Fruit fly (Drosophila melanogaster) whole organism, embryonic: ENCODE results near the gene CG13694.

ENCODE experiments used
- CG10366 ChIP-seq: fragments of 200-800 bp; sonication (Bioruptor generic); IDR thresholded peaks from 2 replicates; pipeline ENCODE4 v1.3.6; 2022; ENCODE audit warnings: missing biosample characterization, missing genetic modification characterization
- CG10979 ChIP-seq: fragments of 200-800 bp; sonication (Bioruptor generic); optimal IDR thresholded peaks from 2 replicates; lab custom pipeline; 2018; ENCODE audit warnings: missing biosample characterization, mild to moderate bottlenecking, missing genetic modification characterization, moderate library complexity
- CG11560 ChIP-seq: fragments of 200-800 bp; sonication (Bioruptor generic); IDR thresholded peaks from 3 replicates; pipeline ENCODE4 v1.3.6; 2022; ENCODE audit warnings: missing biosample characterization, missing genetic modification characterization
- CG12659 ChIP-seq: fragments of 200-800 bp; sonication (Bioruptor generic); optimal IDR thresholded peaks from 3 replicates; lab custom pipeline; 2017; ENCODE audit warnings: mild to moderate bottlenecking, missing biosample characterization, missing genetic modification reagents, missing genetic modification characterization
- CG14441 ChIP-seq: fragments of 200-800 bp; sonication (Bioruptor generic); IDR thresholded peaks from 2 replicates; pipeline ENCODE4 v1.3.6; 2022; ENCODE audit warnings: missing biosample characterization, missing genetic modification characterization
- CG14710 ChIP-seq: fragments of 200-800 bp; sonication (Bioruptor generic); optimal IDR thresholded peaks from 3 replicates; lab custom pipeline; 2019; ENCODE audit warnings: missing biosample characterization, mild to moderate bottlenecking, missing genetic modification characterization, moderate library complexity
- CG16815 ChIP-seq: fragments of 200-800 bp; sonication (Bioruptor generic); optimal IDR thresholded peaks from 3 replicates; lab custom pipeline; 2017; ENCODE audit warnings: missing biosample characterization, mild to moderate bottlenecking, missing genetic modification characterization
- CG1832 ChIP-seq: fragments of 200-800 bp; sonication (Bioruptor generic); optimal IDR thresholded peaks from 2 replicates; lab custom pipeline; 2017; ENCODE audit warnings: missing biosample characterization, mild to moderate bottlenecking, missing genetic modification characterization, inconsistent platforms
- CG31365 ChIP-seq: fragments of 200-800 bp; sonication (Bioruptor generic); optimal IDR thresholded peaks from 2 replicates; lab custom pipeline; 2018; ENCODE audit warnings: missing biosample characterization, mild to moderate bottlenecking, missing genetic modification characterization
- CG4730 ChIP-seq: fragments of 200-800 bp; sonication (Bioruptor generic); IDR thresholded peaks from 2 replicates; pipeline ENCODE4 v1.3.6; 2022; ENCODE audit warnings: missing biosample characterization, missing genetic modification characterization
- CG5245 ChIP-seq: fragments of 200-800 bp; sonication (Bioruptor generic); optimal IDR thresholded peaks from 3 replicates; lab custom pipeline; 2016; ENCODE audit warnings: missing biosample characterization, missing genetic modification characterization
- CG6765 ChIP-seq: fragments of 200-800 bp; sonication (Bioruptor generic); optimal IDR thresholded peaks from 3 replicates; lab custom pipeline; 2017; ENCODE audit warnings: missing biosample characterization, mild to moderate bottlenecking, missing genetic modification characterization
- CG7357 ChIP-seq: fragments of 200-800 bp; sonication (Bioruptor generic); IDR thresholded peaks from 3 replicates; pipeline ENCODE4 v1.3.6; 2022; ENCODE audit warnings: missing biosample characterization, missing genetic modification characterization
- CG9437 ChIP-seq: fragments of 200-800 bp; sonication (Bioruptor generic); optimal IDR thresholded peaks from 2 replicates; lab custom pipeline; 2018; ENCODE audit warnings: missing biosample characterization, mild to moderate bottlenecking, missing genetic modification characterization
- CG9609 ChIP-seq: fragments of 200-800 bp; sonication (Bioruptor generic); optimal IDR thresholded peaks from 3 replicates; lab custom pipeline; 2016; ENCODE audit warnings: missing biosample characterization, missing genetic modification characterization
- CG9817 ChIP-seq: fragments of 200-800 bp; sonication (Bioruptor generic); optimal IDR thresholded peaks from 2 replicates; lab custom pipeline; 2018; ENCODE audit warnings: missing biosample characterization, mild to moderate bottlenecking, missing genetic modification characterization, moderate library complexity
- Camta ChIP-seq: fragments of 200-800 bp; sonication (Bioruptor generic); optimal IDR thresholded peaks from 2 replicates; lab custom pipeline; 2016; ENCODE audit warnings: missing biosample characterization, missing genetic modification characterization
- Ets65A ChIP-seq: fragments of 200-800 bp; sonication (Bioruptor generic); peaks from one replicate; lab custom pipeline; 2016; ENCODE audit warnings: missing biosample characterization, missing genetic modification characterization
- GATAe ChIP-seq: fragments of 200-800 bp; sonication (Bioruptor generic); conservative IDR thresholded peaks from 2 replicates; pipeline ENCODE4 v1.3.6; 2022; ENCODE audit warnings: missing biosample characterization, missing genetic modification characterization
- HLH3B ChIP-seq: fragments of 200-800 bp; sonication (Bioruptor generic); IDR thresholded peaks from 2 replicates; pipeline ENCODE4 v1.3.6; 2022; ENCODE audit warnings: missing biosample characterization, missing genetic modification characterization
- Hsf ChIP-seq: fragments of 200-800 bp; sonication (Bioruptor generic); optimal IDR thresholded peaks from 3 replicates; lab custom pipeline; 2016; ENCODE audit warnings: missing biosample characterization, missing genetic modification characterization
- Lhr ChIP-seq: fragments of 200-800 bp; sonication (Bioruptor generic); optimal IDR thresholded peaks from 3 replicates; lab custom pipeline; 2017; ENCODE audit warnings: mild to moderate bottlenecking, missing biosample characterization, missing genetic modification reagents, missing genetic modification characterization
- Lpt ChIP-seq: fragments of >200 bp; optimal IDR thresholded peaks from 2 replicates; lab custom pipeline; 2018; ENCODE audit warnings: missing biosample characterization, missing genetic modification characterization
- MBD-R2 ChIP-seq: fragments of 200-800 bp; sonication (Bioruptor generic); IDR thresholded peaks from 2 replicates; pipeline ENCODE4 v1.3.6; 2022; ENCODE audit warnings: missing biosample characterization, missing genetic modification characterization
- Mad ChIP-seq: fragments of 200-800 bp; sonication (Bioruptor generic); optimal IDR thresholded peaks from 2 replicates; lab custom pipeline; 2016; ENCODE audit warnings: missing biosample characterization, missing genetic modification characterization
- Mes4 ChIP-seq: fragments of 200-800 bp; sonication (Bioruptor generic); optimal IDR thresholded peaks from 2 replicates; lab custom pipeline; 2016; ENCODE audit warnings: missing biosample characterization, missing genetic modification characterization
- NK7.1 ChIP-seq: fragments of 200-800 bp; sonication (Bioruptor generic); optimal IDR thresholded peaks from 3 replicates; lab custom pipeline; 2016; ENCODE audit warnings: missing biosample characterization, missing genetic modification characterization
- Ptx1 ChIP-seq: fragments of 200-800 bp; sonication (Bioruptor generic); IDR thresholded peaks from 2 replicates; pipeline ENCODE4 v1.3.6; 2022; ENCODE audit warnings: missing biosample characterization, missing genetic modification characterization
- Taf1 ChIP-seq: fragments of 200-800 bp; sonication (Bioruptor generic); IDR thresholded peaks from 2 replicates; pipeline ENCODE4 v1.3.6; 2022; ENCODE audit warnings: missing biosample characterization, missing genetic modification characterization
- Tbp ChIP-seq: fragments of >200 bp; optimal IDR thresholded peaks from 2 replicates; lab custom pipeline; 2018; ENCODE audit warnings: missing biosample characterization, missing genetic modification characterization
- Vsx1 ChIP-seq: fragments of 200-800 bp; sonication (Bioruptor generic); optimal IDR thresholded peaks from 2 replicates; lab custom pipeline; 2017; ENCODE audit warnings: missing biosample characterization, mild to moderate bottlenecking, missing genetic modification characterization, missing genetic modification reagents
- Xrp1 ChIP-seq: fragments of 200-800 bp; sonication (Bioruptor generic); IDR thresholded peaks from 2 replicates; pipeline ENCODE4 v1.3.6; 2022; ENCODE audit warnings: missing biosample characterization, missing genetic modification characterization
- br ChIP-seq: fragments of >200 bp; optimal IDR thresholded peaks from 2 replicates; lab custom pipeline; 2017
- chinmo ChIP-seq: fragments of 200-800 bp; sonication (Bioruptor generic); IDR thresholded peaks from 4 replicates; pipeline ENCODE4 v1.3.6; 2022; ENCODE audit warnings: missing biosample characterization, missing genetic modification characterization; ENCODE audit not compliant: partially characterized antibody
- corto ChIP-seq: fragments of 200-800 bp; sonication (Bioruptor generic); optimal IDR thresholded peaks from 2 replicates; lab custom pipeline; 2016; ENCODE audit warnings: missing biosample characterization, mild to moderate bottlenecking, missing genetic modification characterization, moderate library complexity
- crp ChIP-seq, 2 experiments: fragments of 200-800 bp; sonication (Bioruptor generic); optimal IDR thresholded peaks; 2 replicates in 1 of 2; 3 replicates in 1 of 2; lab custom pipeline; 2017; ENCODE audit warnings: missing biosample characterization in 2 of 2, missing genetic modification characterization in 2 of 2, mild to moderate bottlenecking in 1 of 2, moderate library complexity in 1 of 2
- dati ChIP-seq: fragments of 200-800 bp; sonication (Bioruptor generic); IDR thresholded peaks from 2 replicates; pipeline ENCODE4 v1.3.6; 2022; ENCODE audit warnings: missing biosample characterization, missing genetic modification characterization
- dpn ChIP-seq, 2 experiments: fragments of 200-800 bp; sonication (Bioruptor generic); optimal IDR thresholded peaks; 3 replicates each; lab custom pipeline; 2016; ENCODE audit warnings: missing biosample characterization in 2 of 2, missing genetic modification characterization in 2 of 2
- gce ChIP-seq: fragments of 200-800 bp; sonication (Bioruptor generic); IDR thresholded peaks from 3 replicates; pipeline ENCODE4 v1.3.6; 2022; ENCODE audit warnings: missing biosample characterization, missing genetic modification characterization
- grau ChIP-seq: fragments of 200-800 bp; optimal IDR thresholded peaks from 3 replicates; lab custom pipeline; 2019; ENCODE audit warnings: missing biosample characterization, mild to moderate bottlenecking, missing genetic modification characterization, moderate library complexity
- mirr ChIP-seq: fragments of 200-800 bp; sonication (Bioruptor generic); optimal IDR thresholded peaks from 3 replicates; lab custom pipeline; 2018; ENCODE audit warnings: missing biosample characterization, mild to moderate bottlenecking, missing genetic modification characterization
- pho ChIP-seq: fragments of 200-800 bp; sonication (Bioruptor generic); optimal IDR thresholded peaks from 2 replicates; lab custom pipeline; 2016; ENCODE audit warnings: missing biosample characterization, missing genetic modification characterization
- sc ChIP-seq, 3 experiments: fragments of >200 bp in 2 of 3; fragments of 200-800 bp in 1 of 3; sonication (Bioruptor generic) in 1 of 3; optimal IDR thresholded peaks; 2 replicates in 2 of 3; 3 replicates in 1 of 3; lab custom pipeline; 2017; ENCODE audit warnings: mild to moderate bottlenecking in 1 of 3, missing biosample characterization in 1 of 3, missing genetic modification characterization in 1 of 3, missing genetic modification reagents in 1 of 3
- scrt ChIP-seq: fragments of 200-800 bp; sonication (Bioruptor generic); optimal IDR thresholded peaks from 2 replicates; lab custom pipeline; 2018; ENCODE audit warnings: missing biosample characterization, mild to moderate bottlenecking, missing genetic modification characterization, moderate library complexity
- sd ChIP-seq: fragments of 200-800 bp; sonication (Bioruptor generic); optimal IDR thresholded peaks from 3 replicates; lab custom pipeline; 2018; ENCODE audit warnings: missing biosample characterization, mild to moderate bottlenecking, missing genetic modification characterization, moderate library complexity
- seq ChIP-seq: fragments of 200-800 bp; sonication (Bioruptor generic); IDR thresholded peaks from 2 replicates; pipeline ENCODE4 v1.3.6; 2022; ENCODE audit warnings: missing biosample characterization, missing genetic modification characterization
- slou ChIP-seq: fragments of 200-800 bp; sonication (Bioruptor generic); optimal IDR thresholded peaks from 3 replicates; lab custom pipeline; 2016; ENCODE audit warnings: missing biosample characterization, missing genetic modification characterization
- unpg ChIP-seq: fragments of 200-800 bp; sonication (Bioruptor generic); optimal IDR thresholded peaks from 3 replicates; lab custom pipeline; 2018; ENCODE audit warnings: missing biosample characterization, mild to moderate bottlenecking, missing genetic modification characterization, moderate library complexity
- vvl ChIP-seq: fragments of 200-800 bp; sonication (Bioruptor generic); IDR thresholded peaks from 2 replicates; pipeline ENCODE4 v1.3.6; 2022; ENCODE audit warnings: missing biosample characterization, missing genetic modification characterization
- z ChIP-seq: fragments of 200-800 bp; sonication (Bioruptor generic); IDR thresholded peaks from 3 replicates; pipeline ENCODE4 v1.3.6; 2022; ENCODE audit warnings: missing biosample characterization, missing genetic modification characterization
- zfh2 ChIP-seq: fragments of 200-800 bp; sonication (Bioruptor generic); optimal IDR thresholded peaks from 2 replicates; lab custom pipeline; 2016; ENCODE audit warnings: missing biosample characterization, missing genetic modification characterization

The CG13694 gene

dm6 chr2L:161453-162175 is 45.3 kb upstream of the CG13694 start (continued):
- no peak for TF ChIP-seq CG10979 (tag; lab: Kevin White, UChicago)
- no peak for TF ChIP-seq crp (GFP tag; optimal IDR thresholded peaks at IDR 0.05; lab: Kevin White, UChicago)
- TF ChIP-seq Lhr (GFP tag; lab: Kevin White, UChicago) = no peak
- no peak for TF ChIP-seq Xrp1
- TF ChIP-seq CG11560 (tag; lab: Robert Waterston, UW) = no peak
- no peak for TF ChIP-seq CG9609 (GFP tag; lab: Kevin White, UChicago)
- no peak for TF ChIP-seq dati (GFP tag; lab: Robert Waterston, UW)
- TF ChIP-seq vvl = no peak
- no peak for TF ChIP-seq CG7357 (GFP tag; lab: Robert Waterston, UW)
- TF ChIP-seq grau (tag; lab: Kevin White, UChicago) = no peak
- no peak for TF ChIP-seq br (lab: Kevin White, UChicago)
- TF ChIP-seq scrt (GFP tag; lab: Kevin White, UChicago) = peak; percentile 29
- no peak for TF ChIP-seq CG9817 (tag; lab: Kevin White, UChicago)
- TF ChIP-seq Lpt = no peak
- TF ChIP-seq Hsf (GFP tag; lab: Kevin White, UChicago) = no peak
- no peak for TF ChIP-seq gce (GFP tag; lab: Robert Waterston, UW)
- no peak for TF ChIP-seq Ets65A (GFP tag; lab: Kevin White, UChicago)
- peak; percentile 98 for TF ChIP-seq sd (tag; lab: Kevin White, UChicago)
- TF ChIP-seq Vsx1 = no peak
- peak; percentile 63 for TF ChIP-seq CG6765 (GFP tag; lab: Kevin White, UChicago)
- TF ChIP-seq HLH3B (GFP tag; lab: Robert Waterston, UW) = no peak
- TF ChIP-seq z (GFP tag; lab: Robert Waterston, UW) = no peak
- TF ChIP-seq MBD-R2 (GFP tag; lab: Robert Waterston, UW) = no peak
- TF ChIP-seq CG9437 (GFP tag; lab: Kevin White, UChicago) = peak; percentile 14
- no peak for TF ChIP-seq slou (GFP tag; lab: Kevin White, UChicago)
- no peak for TF ChIP-seq NK7.1 (GFP tag; lab: Kevin White, UChicago)
- TF ChIP-seq CG16815 (GFP tag; lab: Kevin White, UChicago) = no peak
- peak; percentile 26 for TF ChIP-seq unpg (GFP tag; lab: Kevin White, UChicago)
- no peak for TF ChIP-seq sc (optimal IDR thresholded peaks at IDR 0.05; lab: Kevin White, UChicago)
- no peak for TF ChIP-seq sc (GFP tag; optimal IDR thresholded peaks at IDR 0.05; lab: Kevin White, UChicago)
- TF ChIP-seq Taf1 = no peak
- TF ChIP-seq CG10366 = no peak
- no peak for TF ChIP-seq CG14710 (tag; lab: Kevin White, UChicago)
- no peak for TF ChIP-seq GATAe (GFP tag; lab: Robert Waterston, UW)
- TF ChIP-seq seq (GFP tag; lab: Robert Waterston, UW) = no peak
- TF ChIP-seq pho (GFP tag; lab: Kevin White, UChicago) = peak; percentile 17
- TF ChIP-seq CG31365 (tag; lab: Kevin White, UChicago) = no peak
- TF ChIP-seq CG4730 (GFP tag; lab: Robert Waterston, UW) = no peak
- peak; percentile 45 for TF ChIP-seq CG1832 (GFP tag; lab: Kevin White, UChicago)
- no peak for TF ChIP-seq Camta (GFP tag; lab: Kevin White, UChicago)
- TF ChIP-seq CG14441 = no peak
- TF ChIP-seq Ptx1 (GFP tag; lab: Robert Waterston, UW) = no peak
- TF ChIP-seq zfh2 (GFP tag; lab: Kevin White, UChicago) = no peak
- no peak for TF ChIP-seq chinmo (GFP tag; lab: Robert Waterston, UW)
- peak; percentile 95 for TF ChIP-seq mirr
- TF ChIP-seq Mes4 (GFP tag; lab: Kevin White, UChicago) = no peak
- peak; percentile 74 for TF ChIP-seq corto (GFP tag; lab: Kevin White, UChicago)
- TF ChIP-seq CG5245 (GFP tag; lab: Kevin White, UChicago) = no peak
- TF ChIP-seq Mad (GFP tag; lab: Kevin White, UChicago) = no peak
- TF ChIP-seq dpn (GFP tag; optimal IDR thresholded peaks at IDR 0.05; lab: Kevin White, UChicago) = no peak
- TF ChIP-seq Tbp (GFP tag; lab: Kevin White, UChicago) = no peak
- peak; percentile 5 for TF ChIP-seq CG12659 (GFP tag; lab: Kevin White, UChicago)
